Worm (Caenorhabditis elegans): ENCODE measurements around the gene svh-1.

DNA sequence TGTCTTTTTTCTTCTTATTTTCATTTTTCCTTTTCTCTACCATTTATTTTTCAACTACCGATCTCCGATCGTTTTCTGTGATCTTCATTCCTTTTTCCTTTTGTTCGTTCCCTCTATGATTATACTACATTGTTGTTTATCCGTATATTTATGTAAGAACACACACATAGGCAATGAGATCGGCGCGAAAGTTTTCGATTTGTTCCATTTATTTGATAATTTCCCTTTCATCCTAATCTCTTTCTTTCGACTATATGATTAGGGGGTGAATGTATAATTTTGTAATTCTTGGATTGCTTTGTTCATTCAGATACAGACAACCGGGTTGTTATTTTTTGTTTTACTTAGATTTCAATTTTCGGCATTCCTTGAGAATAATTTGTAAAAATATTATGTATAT lies 32.8 kb upstream of the svh-1 start:
- TF ChIP-seq ama-1 (optimal IDR thresholded peaks at IDR 0.05) (no peak), ceh-36 (tag; optimal IDR thresholded peaks at IDR 0.05) (no peak), flt-1 (GFP tag; IDR thresholded peaks at IDR 0.05) (no peak), B0310.2 (tag; optimal IDR thresholded peaks at IDR 0.05) (no peak), ceh-13 (GFP tag; optimal IDR thresholded peaks at IDR 0.05) (no peak), pes-1 (GFP tag; IDR thresholded peaks at IDR 0.05) (no peak), hmg-4 (GFP tag; optimal IDR thresholded peaks at IDR 0.05) (no peak), ets-7 (tag; optimal IDR thresholded peaks at IDR 0.05) (no peak)
